Worm (Caenorhabditis elegans) whole organism, L4 larva: ENCODE measurements around the gene lips-7.
"Not testable (repeated sequence)": the region's sequence is repeated elsewhere in the genome, so short reads cannot be mapped to it uniquely, and the experiment has no call there.

Source experiments
- F37D6.2 ChIP-seq: sonication (generic microtip); optimal IDR thresholded peaks from 2 replicates; lab custom pipeline; 2016; ENCODE audit warnings: mild to moderate bottlenecking, missing genetic modification characterization, missing compliant biosample characterization
- Y105C5A.15 ChIP-seq: fragments of 200-800 bp; sonication (Bioruptor generic); IDR thresholded peaks from 2 replicates; pipeline ENCODE4 v1.3.6; 2022; ENCODE audit warnings: missing genetic modification characterization, missing compliant biosample characterization
- Y48G9A.11 ChIP-seq: fragments of 200-800 bp; sonication (Bioruptor generic); IDR thresholded peaks from 2 replicates; pipeline ENCODE4 v1.3.6; 2022; ENCODE audit warnings: missing genetic modification reagents, missing genetic modification characterization, missing compliant biosample characterization
- Y5F2A.4 ChIP-seq: fragments of 200-800 bp; sonication (Bioruptor generic); optimal IDR thresholded peaks from 2 replicates; lab custom pipeline; 2018; ENCODE audit warnings: mild to moderate bottlenecking, missing genetic modification characterization, missing compliant biosample characterization
- ZK337.2 ChIP-seq: fragments of 200-800 bp; sonication (Bioruptor generic); IDR thresholded peaks from 2 replicates; pipeline ENCODE4 v1.3.6; 2022; ENCODE audit warnings: missing genetic modification reagents, missing genetic modification characterization, missing compliant biosample characterization
- aha-1 ChIP-seq: fragments of 150-350 bp; peaks from one replicate; lab custom pipeline; 2014; ENCODE audit warnings: missing biosample characterization, missing genetic modification characterization
- ceh-20 ChIP-seq: fragments of 200-800 bp; sonication (Bioruptor generic); IDR thresholded peaks from 2 replicates; pipeline ENCODE4 v1.3.6; 2022; ENCODE audit warnings: missing genetic modification reagents, missing genetic modification characterization, missing compliant biosample characterization
- ceh-82 ChIP-seq: sonication (generic microtip); optimal IDR thresholded peaks from 2 replicates; lab custom pipeline; 2017; ENCODE audit warnings: missing biosample characterization, missing genetic modification characterization
- ces-1 ChIP-seq: fragments of 150-350 bp; sonication (generic microtip); optimal IDR thresholded peaks from 4 replicates; lab custom pipeline; 2014; ENCODE audit warnings: missing biosample characterization, missing genetic modification reagents, missing genetic modification characterization
- ctbp-1 ChIP-seq: fragments of 200-800 bp; sonication (Bioruptor generic); IDR thresholded peaks from 2 replicates; pipeline ENCODE4 v1.3.6; 2022; ENCODE audit warnings: missing genetic modification reagents, missing genetic modification characterization, missing compliant biosample characterization
- daf-12 ChIP-seq: fragments of 150-350 bp; optimal IDR thresholded peaks from 2 replicates; lab custom pipeline; 2014; ENCODE audit warnings: missing biosample characterization, missing genetic modification reagents, missing genetic modification characterization
- daf-16 ChIP-seq, 3 experiments: sonication (generic microtip); optimal IDR thresholded peaks; 2 replicates each; lab custom pipeline; 2016 to 2017; ENCODE audit warnings: missing genetic modification characterization in 3 of 3, missing genetic modification reagents in 3 of 3, mild to moderate bottlenecking in 2 of 3, missing compliant biosample characterization in 2 of 3, missing biosample characterization in 1 of 3, moderate library complexity in 1 of 3
- dve-1 ChIP-seq: sonication (generic microtip); optimal IDR thresholded peaks from 2 replicates; lab custom pipeline; 2017; ENCODE audit warnings: antibody characterized with exemption, mild to moderate bottlenecking, missing genetic modification characterization, missing compliant biosample characterization; ENCODE audit not compliant: insufficient read depth
- fos-1 ChIP-seq: fragments of 150-350 bp; optimal IDR thresholded peaks from 2 replicates; lab custom pipeline; 2014; ENCODE audit warnings: missing biosample characterization, missing genetic modification characterization
- hif-1 ChIP-seq, 2 experiments: sonication (generic microtip); optimal IDR thresholded peaks; 2 replicates each; lab custom pipeline; 2016 to 2017; ENCODE audit warnings: missing compliant biosample characterization in 2 of 2, missing genetic modification characterization in 2 of 2, missing genetic modification reagents in 2 of 2, missing genotype in 2 of 2, mild to moderate bottlenecking in 1 of 2
- hmg-1.1 ChIP-seq: fragments of 200-800 bp; sonication (Bioruptor generic); IDR thresholded peaks from 2 replicates; pipeline ENCODE4 v1.3.6; 2022; ENCODE audit warnings: missing genetic modification reagents, missing genetic modification characterization, missing compliant biosample characterization
- lin-15B ChIP-seq: fragments of 150-350 bp; sonication (generic microtip); optimal IDR thresholded peaks from 3 replicates; lab custom pipeline; 2014; ENCODE audit warnings: missing biosample characterization, missing genetic modification characterization
- lir-3 ChIP-seq: sonication (generic microtip); optimal IDR thresholded peaks from 2 replicates; lab custom pipeline; 2016; ENCODE audit warnings: mild to moderate bottlenecking, missing genetic modification characterization, missing compliant biosample characterization
- madf-5 ChIP-seq, 2 experiments: fragments of 200-800 bp; sonication (Bioruptor generic); IDR thresholded peaks; 2 replicates each; pipeline ENCODE4 v1.3.6; 2022; ENCODE audit warnings: missing compliant biosample characterization in 2 of 2, missing genetic modification characterization in 2 of 2
- mdl-1 ChIP-seq, 2 experiments: fragments of 150-350 bp in 1 of 2; sonication (generic microtip) in 1 of 2; optimal IDR thresholded peaks; 2 replicates each; lab custom pipeline; 2014 to 2017; ENCODE audit warnings: missing biosample characterization in 2 of 2, missing genetic modification characterization in 2 of 2
- mes-2 ChIP-seq: sonication (generic microtip); optimal IDR thresholded peaks from 2 replicates; lab custom pipeline; 2016; ENCODE audit warnings: missing genotype, mild to moderate bottlenecking, missing genetic modification characterization, missing compliant biosample characterization; ENCODE audit not compliant: poor library complexity, severe bottlenecking
- nhr-111 ChIP-seq: fragments of 200-800 bp; sonication (Bioruptor generic); optimal IDR thresholded peaks from 2 replicates; lab custom pipeline; 2018; ENCODE audit warnings: mild to moderate bottlenecking, missing genetic modification characterization, missing compliant biosample characterization
- nhr-28 ChIP-seq: fragments of 150-350 bp; optimal IDR thresholded peaks from 2 replicates; lab custom pipeline; 2014; ENCODE audit warnings: missing biosample characterization, missing genetic modification characterization
- nhr-48 ChIP-seq: sonication (generic microtip); optimal IDR thresholded peaks from 2 replicates; lab custom pipeline; 2016; ENCODE audit warnings: mild to moderate bottlenecking, missing genetic modification characterization, missing compliant biosample characterization
- pqm-1 ChIP-seq: sonication (generic microtip); optimal IDR thresholded peaks from 2 replicates; lab custom pipeline; 2017; ENCODE audit warnings: missing biosample characterization, missing genetic modification characterization
- saeg-2 ChIP-seq: fragments of 200-800 bp; sonication (Bioruptor generic); IDR thresholded peaks from 2 replicates; pipeline ENCODE4 v1.3.6; 2022; ENCODE audit warnings: missing genetic modification reagents, missing genetic modification characterization, missing compliant biosample characterization
- unc-62 ChIP-seq, 3 experiments: fragments of 150-350 bp in 1 of 3; sonication (generic microtip); optimal IDR thresholded peaks in 2 of 3; peaks in 1 of 3; 1 replicate in 1 of 3; 2 replicates in 2 of 3; lab custom pipeline; 2014 to 2017; ENCODE audit warnings: missing biosample characterization in 3 of 3, missing genetic modification characterization in 3 of 3, missing genetic modification reagents in 3 of 3, missing genotype in 1 of 3
- zfp-3 ChIP-seq: fragments of 200-800 bp; sonication (Bioruptor generic); conservative IDR thresholded peaks from 2 replicates; pipeline ENCODE4 v1.3.6; 2022; ENCODE audit warnings: missing genetic modification reagents, missing genetic modification characterization, missing compliant biosample characterization

lips-7 gene

ce11 chrII:512630-513029, 39.0 kb upstream of the lips-7 start:
- TF ChIP-seq ZK337.2 (no peak), Y5F2A.4 (GFP tag; lab: Kevin White, UChicago) (no peak), unc-62 (GFP tag; optimal IDR thresholded peaks at IDR 0.05 in 1 of 2; lab: Kevin White, UChicago) (peak in 1 of 2 experiments; percentile 40), unc-62 (tag; optimal IDR thresholded peaks at IDR 0.05; lab: Kevin White, UChicago) (no peak), ceh-20 (GFP tag; lab: Robert Waterston, UW) (peak; percentile 25; the same call in 1 of the 2 replicates), Y105C5A.15 (no peak), mdl-1 (tag; optimal IDR thresholded peaks at IDR 0.05; lab: Kevin White, UChicago) (no peak), ces-1 (no peak)

DNA sequence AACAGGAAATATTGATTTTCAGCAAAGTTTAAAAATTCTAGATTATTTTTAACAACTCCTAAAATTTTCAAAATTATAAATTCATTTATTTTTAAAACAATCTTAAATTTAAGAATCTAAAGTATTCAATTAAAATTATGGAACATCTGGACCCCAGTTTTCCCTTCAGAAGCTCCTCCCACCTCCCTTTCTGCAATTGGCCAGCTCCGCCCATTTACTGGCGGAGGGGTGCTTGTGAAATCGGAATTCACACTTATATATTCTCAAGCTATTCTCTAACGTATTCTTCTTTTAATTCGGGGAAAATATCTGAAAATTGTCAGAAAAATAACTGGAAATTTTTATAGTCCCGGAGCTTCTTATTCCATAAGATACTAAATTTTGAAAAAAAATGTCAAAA, 35.9 kb upstream of the lips-7 start, which contains the start of gene mab-9:
mab-9 (plus strand) TSS at position 260 of the 400 bp plus-strand sequence.
- TF ChIP-seq saeg-2 (GFP tag; lab: Robert Waterston, UW): no peak
- TF ChIP-seq mes-2 (tag; lab: Kevin White, UChicago): no peak
- peak in 1 of 2 experiments; percentile 5 for TF ChIP-seq unc-62 (GFP tag; optimal IDR thresholded peaks at IDR 0.05 in 1 of 2; lab: Kevin White, UChicago)
- TF ChIP-seq unc-62 (tag; optimal IDR thresholded peaks at IDR 0.05; lab: Kevin White, UChicago): no peak

- peak; percentile 76 for TF ChIP-seq pqm-1
- TF ChIP-seq Y48G9A.11: no peak
- peak; percentile 13 for TF ChIP-seq dve-1 (tag; lab: Kevin White, UChicago)
- TF ChIP-seq, all 104 proteins: peak for 2
These were observed 29.9 kb upstream of the lips-7 start for ce11 chrII:521720-522119.

ce11 chrII:522302-522701, 29.4 kb upstream of the lips-7 start, which contains the start of gene slc-36.2:
TSS of gene slc-36.2 (plus strand) at chrII:522602.
- TF ChIP-seq nhr-111 (no peak), lir-3 (tag; lab: Kevin White, UChicago) (no peak), mes-2 (tag; lab: Kevin White, UChicago) (no peak), daf-16 (GFP tag; optimal IDR thresholded peaks at IDR 0.05; lab: Kevin White, UChicago) (no peak), daf-16 (tag; optimal IDR thresholded peaks at IDR 0.05; lab: Kevin White, UChicago) (no peak), nhr-48 (no peak), zfp-3 (GFP tag; lab: Robert Waterston, UW) (no peak), daf-12 (tag; lab: Kevin White, UChicago) (no peak), hif-1 (tag; optimal IDR thresholded peaks at IDR 0.05; lab: Kevin White, UChicago) (no peak), ZK337.2 (no peak), hmg-1.1 (GFP tag; lab: Robert Waterston, UW) (no peak), F37D6.2 (tag; lab: Kevin White, UChicago) (no peak), madf-5 (GFP tag; IDR thresholded peaks at IDR 0.05; lab: Robert Waterston, UW) (no peak)

DNA sequence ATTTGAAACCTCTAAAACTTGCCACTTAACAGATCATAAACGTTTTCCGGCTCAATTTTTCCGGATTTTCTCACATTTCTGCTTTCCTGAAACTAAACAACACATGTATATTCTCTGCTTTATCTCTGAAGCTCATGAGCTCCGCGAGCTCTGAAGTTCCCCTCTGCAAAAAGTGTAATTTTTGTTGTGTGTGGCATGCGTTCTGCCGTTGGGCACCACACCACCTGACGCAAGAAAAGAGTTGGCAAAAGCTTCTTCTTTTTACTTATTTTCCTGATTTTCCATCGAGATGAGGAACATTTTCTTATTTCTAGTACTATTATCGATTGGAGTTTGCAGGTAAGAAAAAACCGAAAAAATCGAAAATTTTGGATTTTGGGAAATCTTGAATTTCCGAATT, 25.3 kb upstream of the lips-7 start, which contains the start of gene lgc-34:
lgc-34 (plus strand) TSS at position 200 of the 400 bp plus-strand sequence.
- TF ChIP-seq Y105C5A.15 (no peak), nhr-28 (tag; lab: Kevin White, UChicago) (no peak), fos-1 (no peak), aha-1 (peak; percentile 25)

DNA sequence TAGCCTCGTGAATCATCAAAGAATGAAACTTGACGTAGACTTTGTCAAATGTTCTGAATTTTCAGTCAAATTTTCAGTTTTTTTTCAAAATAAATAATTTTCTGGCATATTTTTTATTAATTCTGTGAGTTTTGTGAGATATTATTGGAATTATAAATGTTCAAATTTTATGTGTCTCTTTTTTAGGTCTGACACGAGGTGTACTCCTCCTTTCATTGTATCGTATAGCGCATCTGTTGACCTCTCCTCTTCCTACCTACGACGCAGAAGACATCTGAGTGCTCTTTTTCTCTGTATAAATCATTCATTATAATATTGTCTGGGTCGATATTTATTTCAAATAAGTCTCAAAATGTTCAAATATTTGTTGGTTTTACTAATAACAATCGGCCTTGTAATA, 16.4 kb upstream of the lips-7 start, which contains the start of gene T27A1.3:
T27A1.3 (plus strand) TSS at position 301 of the 400 bp plus-strand sequence.
- not testable (repeated sequence) for TF ChIP-seq ceh-82 (tag; lab: Kevin White, UChicago); lin-15B (tag; lab: Kevin White, UChicago); ctbp-1
